Worm (Caenorhabditis elegans): ENCODE data around the gene F38B6.2.

ce11 chrX:6738535-6738934, 40.2 kb downstream of the F38B6.2 start:
- TF ChIP-seq elt-1 (tag; optimal IDR thresholded peaks at IDR 0.05; ENCODE audit: borderline replicate concordance, insufficient read depth): no peak
- no peak for TF ChIP-seq mep-1 (tag; optimal IDR thresholded peaks at IDR 0.05)
- TF ChIP-seq nhr-237 (tag; optimal IDR thresholded peaks at IDR 0.05): no peak
- TF ChIP-seq unc-62 (GFP tag; optimal IDR thresholded peaks at IDR 0.05): no peak
- TF ChIP-seq pha-4 (tag; optimal IDR thresholded peaks at IDR 0.05): no peak
- TF ChIP-seq snpc-4 (tag; optimal IDR thresholded peaks at IDR 0.05): no peak
- no peak for TF ChIP-seq zip-8 (tag; optimal IDR thresholded peaks at IDR 0.05)
- TF ChIP-seq unc-120 (tag; optimal IDR thresholded peaks at IDR 0.05; ENCODE audit: poor library complexity, severe bottlenecking): no peak
- no peak for TF ChIP-seq nhr-76 (tag; optimal IDR thresholded peaks at IDR 0.05)
